Worm (Caenorhabditis elegans): ENCODE measurements around the gene F11G11.5.

- no peak for TF ChIP-seq unc-62 (GFP tag; optimal IDR thresholded peaks at IDR 0.05)
- TF ChIP-seq jun-1 (tag; optimal IDR thresholded peaks at IDR 0.05): no peak
Observed at ce11 chrII:4885976-4886375, 28.3 kb downstream of the F11G11.5 start, which contains the start of gene R05F9.7.
